Worm (Caenorhabditis elegans) whole organism, L4/young adult: ENCODE data around the gene alp-1.

ENCODE experiments used
- W03F9.2 ChIP-seq: fragments of 150-350 bp; optimal IDR thresholded peaks from 2 replicates; lab custom pipeline; 2014; ENCODE audit warnings: missing biosample characterization, missing genetic modification characterization
- dao-5 ChIP-seq: sonication (generic microtip); optimal IDR thresholded peaks from 2 replicates; lab custom pipeline; 2016; ENCODE audit warnings: missing genotype, missing genetic modification characterization, moderate library complexity, missing compliant biosample characterization
- him-1 ChIP-seq: sonication (generic microtip); optimal IDR thresholded peaks from 2 replicates; lab custom pipeline; 2016; ENCODE audit warnings: missing genotype, missing genetic modification reagents, missing genetic modification characterization, missing compliant biosample characterization

DNA sequence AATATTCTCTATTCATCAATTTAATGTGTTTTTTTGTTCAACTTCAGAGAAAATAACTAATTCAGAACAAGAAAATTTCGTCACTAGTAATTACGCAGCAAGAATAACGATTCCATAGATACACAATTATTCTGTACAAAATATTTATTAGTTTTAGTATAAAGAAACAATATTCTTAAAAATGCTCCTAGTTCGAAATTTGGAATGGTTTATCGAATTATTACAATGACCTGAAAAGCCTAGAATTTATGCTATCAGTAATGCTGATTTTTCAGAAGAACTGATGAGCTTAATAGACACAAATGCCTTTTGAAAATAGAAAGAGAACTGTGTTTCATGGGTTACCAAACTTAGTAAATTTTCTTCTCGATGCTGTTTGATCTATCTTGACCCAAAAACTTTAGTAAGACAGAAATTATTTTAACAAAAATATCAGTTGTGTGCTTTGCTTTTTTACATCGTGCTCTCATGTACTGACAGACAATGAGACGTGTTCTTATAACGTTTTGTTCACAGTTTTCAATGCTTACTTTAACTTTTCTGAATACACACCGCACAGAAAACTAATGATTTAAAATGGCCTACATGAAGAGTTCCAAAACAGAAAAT is 26.2 kb upstream of the alp-1 start:
- no peak for TF ChIP-seq him-1 (tag; lab: Kevin White, UChicago)
- no peak for TF ChIP-seq dao-5 (tag; lab: Kevin White, UChicago)
- no peak for TF ChIP-seq W03F9.2 (tag; lab: Kevin White, UChicago)
